Worm (Caenorhabditis elegans): ENCODE measurements around the gene Y62E10A.24.

Y62E10A.24 gene

DNA sequence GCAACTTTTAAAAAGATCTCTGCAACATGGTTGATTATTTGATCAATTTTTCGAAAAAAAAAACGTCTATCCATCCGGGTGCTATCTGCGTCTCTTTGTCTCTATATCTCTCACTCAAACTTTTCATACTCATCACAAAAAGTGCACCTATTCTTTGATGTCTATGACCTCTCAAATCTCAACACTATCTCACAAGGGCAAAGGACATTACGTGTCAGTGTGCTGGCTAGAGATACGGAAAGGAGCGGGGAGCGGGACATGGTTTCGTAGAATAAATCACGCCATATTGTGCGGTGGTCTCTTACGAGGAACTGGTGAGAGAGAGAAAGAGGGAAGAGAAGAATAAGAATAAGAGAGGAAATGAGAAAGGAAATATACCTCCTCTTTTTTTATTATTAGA is 48.1 kb upstream of the Y62E10A.24 start (continued):
- no peak for TF ChIP-seq aptf-2 (GFP tag; conservative IDR thresholded peaks at IDR 0.05)
- no peak for TF ChIP-seq cebp-2 (GFP tag; IDR thresholded peaks at IDR 0.05)
- no peak for TF ChIP-seq hlh-12 (tag; optimal IDR thresholded peaks at IDR 0.05)
- TF ChIP-seq F10E7.11 (tag; optimal IDR thresholded peaks at IDR 0.05): no peak
- no peak for TF ChIP-seq mes-4 (tag; optimal IDR thresholded peaks at IDR 0.05)
- peak; percentile 50; the same call in 1 of the 2 replicates for TF ChIP-seq dox-1 (GFP tag; IDR thresholded peaks at IDR 0.05)
- TF ChIP-seq Y79H2A.3 (GFP tag; conservative IDR thresholded peaks at IDR 0.05): no peak
- no peak for TF ChIP-seq F37B4.10 (GFP tag; IDR thresholded peaks at IDR 0.05)
- TF ChIP-seq die-1 (tag; optimal IDR thresholded peaks at IDR 0.05): no peak
- TF ChIP-seq Y53G8AR.9 (GFP tag; conservative IDR thresholded peaks at IDR 0.05): peak; percentile 60; the same call in 1 of the 2 replicates
- peak; percentile 33 for TF ChIP-seq ztf-22 (GFP tag; optimal IDR thresholded peaks at IDR 0.05)
- no peak for TF ChIP-seq Y53F4B.3 (GFP tag; IDR thresholded peaks at IDR 0.05)
- TF ChIP-seq bed-2 (GFP tag; IDR thresholded peaks at IDR 0.05): no peak
- TF ChIP-seq ZK185.1 (tag; optimal IDR thresholded peaks at IDR 0.05; ENCODE audit: poor library complexity, severe bottlenecking): peak; percentile 29
- no peak for TF ChIP-seq ceh-40 (GFP tag; IDR thresholded peaks at IDR 0.05)
- TF ChIP-seq hmg-1.2 (GFP tag; IDR thresholded peaks at IDR 0.05): peak; percentile 81
- TF ChIP-seq ztf-25 (GFP tag; IDR thresholded peaks at IDR 0.05): no peak
- TF ChIP-seq repo-1 (tag; optimal IDR thresholded peaks at IDR 0.05): no peak
- TF ChIP-seq nhr-90 (tag; optimal IDR thresholded peaks at IDR 0.05): no peak
- no peak for TF ChIP-seq unc-130 (GFP tag; optimal IDR thresholded peaks at IDR 0.05)
- no peak for TF ChIP-seq tbx-9 (tag; optimal IDR thresholded peaks at IDR 0.05; ENCODE audit: borderline replicate concordance)
- no peak for TF ChIP-seq F52B5.7 (tag; optimal IDR thresholded peaks at IDR 0.05)
- no peak for TF ChIP-seq madf-6 (GFP tag; IDR thresholded peaks at IDR 0.05)
- TF ChIP-seq mxl-1 (tag; optimal IDR thresholded peaks at IDR 0.05): no peak
- TF ChIP-seq him-1 (tag; optimal IDR thresholded peaks at IDR 0.05): no peak
- TF ChIP-seq ekl-4 (GFP tag; IDR thresholded peaks at IDR 0.05): no peak
- TF ChIP-seq madf-10 (tag; optimal IDR thresholded peaks at IDR 0.05): peak; percentile 58
- no peak for TF ChIP-seq lag-1 (GFP tag; IDR thresholded peaks at IDR 0.05)
- TF ChIP-seq F49E8.2 (tag; optimal IDR thresholded peaks at IDR 0.05; ENCODE audit: insufficient read depth): no peak
- peak in 1 of 3 experiments; percentile 31 for TF ChIP-seq lin-35 (GFP tag; optimal IDR thresholded peaks at IDR 0.05)
- no peak for TF ChIP-seq B0019.2 (GFP tag; conservative IDR thresholded peaks at IDR 0.05)
- TF ChIP-seq dpff-1 (tag; optimal IDR thresholded peaks at IDR 0.05): no peak
- no peak for TF ChIP-seq cebp-1 (GFP tag; IDR thresholded peaks at IDR 0.05)
- TF ChIP-seq cebp-1 (tag; optimal IDR thresholded peaks at IDR 0.05): peak; percentile 71
- no peak for TF ChIP-seq bed-1 (GFP tag; IDR thresholded peaks at IDR 0.05)
- TF ChIP-seq B0261.1 (tag; optimal IDR thresholded peaks at IDR 0.05): no peak
- TF ChIP-seq Y56A3A.18 (GFP tag; IDR thresholded peaks at IDR 0.05): peak; percentile 52; the same call in 1 of the 2 replicates
- no peak for TF ChIP-seq ceh-91 (GFP tag; IDR thresholded peaks at IDR 0.05)
- no peak for TF ChIP-seq hlh-26 (GFP tag; conservative IDR thresholded peaks at IDR 0.05)
- peak; percentile 92 for TF ChIP-seq nhr-80 (tag; optimal IDR thresholded peaks at IDR 0.05)
- TF ChIP-seq lin-26 (GFP tag; IDR thresholded peaks at IDR 0.05): peak; percentile 44; the same call in 1 of the 2 replicates
- TF ChIP-seq gei-17 (GFP tag; optimal IDR thresholded peaks at IDR 0.05): peak; percentile 24
- no peak for TF ChIP-seq F55B11.4 (tag; optimal IDR thresholded peaks at IDR 0.05; ENCODE audit: borderline replicate concordance, insufficient read depth)
- no peak for TF ChIP-seq ama-1 (optimal IDR thresholded peaks at IDR 0.05)
- TF ChIP-seq ama-1 (GFP tag; optimal IDR thresholded peaks at IDR 0.05): no peak
- TF ChIP-seq aptf-3 (GFP tag; IDR thresholded peaks at IDR 0.05): no peak
- no peak for TF ChIP-seq xnd-1 (tag; optimal IDR thresholded peaks at IDR 0.05)
- peak; percentile 57; the same call in 1 of the 2 replicates for TF ChIP-seq mcd-1 (GFP tag; IDR thresholded peaks at IDR 0.05)
- peak; percentile 15 for TF ChIP-seq ztf-18 (tag; optimal IDR thresholded peaks at IDR 0.05)
- TF ChIP-seq hsf-1 (GFP tag; IDR thresholded peaks at IDR 0.05): no peak
- no peak for TF ChIP-seq ceh-79 (tag; optimal IDR thresholded peaks at IDR 0.05)

All from whole organism, young adult.